Worm (Caenorhabditis elegans) whole organism, midembryonic: ENCODE data around the gene B0563.7.

Experiments used
- T22C8.4 ChIP-seq: fragments of 200-800 bp; sonication (Bioruptor generic); IDR thresholded peaks from 2 replicates; pipeline ENCODE4 v1.3.6; 2022; ENCODE audit warnings: missing genetic modification characterization, missing compliant biosample characterization
- cog-1 ChIP-seq: sonication (generic microtip); optimal IDR thresholded peaks from 2 replicates; lab custom pipeline; 2016; ENCODE audit warnings: missing genetic modification characterization, missing compliant biosample characterization
- flt-1 ChIP-seq: fragments of 200-800 bp; sonication (Bioruptor generic); IDR thresholded peaks from 2 replicates; pipeline ENCODE4 v1.3.6; 2022; ENCODE audit warnings: missing genetic modification characterization, missing compliant biosample characterization
- klf-2 ChIP-seq: fragments of 200-800 bp; sonication (Bioruptor generic); conservative IDR thresholded peaks from 2 replicates; pipeline ENCODE4 v1.3.6; 2022; ENCODE audit warnings: missing genetic modification reagents, missing genetic modification characterization, missing compliant biosample characterization
- med-1 ChIP-seq: sonication (generic microtip); optimal IDR thresholded peaks from 2 replicates; lab custom pipeline; 2017; ENCODE audit warnings: missing genetic modification characterization, mild to moderate bottlenecking, missing compliant biosample characterization, antibody characterized with exemption, missing genetic modification reagents; ENCODE audit not compliant: insufficient read depth
- ztf-29 ChIP-seq: fragments of 200-800 bp; sonication (Bioruptor generic); IDR thresholded peaks from 2 replicates; pipeline ENCODE4 v1.3.6; 2022; ENCODE audit warnings: missing genetic modification reagents, missing genetic modification characterization, missing compliant biosample characterization

- TF ChIP-seq flt-1 (GFP tag; lab: Robert Waterston, UW) (peak; percentile 46; the same call in 1 of the 2 replicates), klf-2 (GFP tag; lab: Robert Waterston, UW) (no peak), T22C8.4 (no peak), med-1 (GFP tag; lab: Kevin White, UChicago) (no peak), ztf-29 (GFP tag; lab: Robert Waterston, UW) (no peak), cog-1 (no peak)
Observed at ce11 chrX:9113829-9114228, 40.3 kb downstream of the B0563.7 start, which contains the start of gene C25A11.2.
